Worm (Caenorhabditis elegans) whole organism, young adult: Measurements from ENCODE around the gene arl-5.

Source experiments
- lin-40 ChIP-seq: sonication (generic microtip); optimal IDR thresholded peaks from 2 replicates; lab custom pipeline; 2016; ENCODE audit warnings: missing genetic modification characterization, mild to moderate bottlenecking, missing compliant biosample characterization, missing genotype, missing genetic modification reagents
- pbrm-1 ChIP-seq: fragments of 200-800 bp; sonication (Bioruptor generic); IDR thresholded peaks from 2 replicates; pipeline ENCODE4 v1.3.6; 2022; ENCODE audit warnings: missing genetic modification reagents, missing genetic modification characterization, missing compliant biosample characterization

- TF ChIP-seq pbrm-1 (GFP tag; lab: Robert Waterston, UW) (no peak), lin-40 (tag; lab: Kevin White, UChicago) (no peak)
These were observed 42.8 kb upstream of the arl-5 start, which contains the start of gene sqv-3 for ce11 chrIII:9780254-9780653.
